Worm (Caenorhabditis elegans): ENCODE results near the gene pqn-75.

Gene pqn-75

ce11 chrIV:4024159-4025004 is 47.7 kb upstream of the pqn-75 start (continued):
- peak; percentile 29 for TF ChIP-seq lin-39 (tag; optimal IDR thresholded peaks at IDR 0.05)
- no peak for TF ChIP-seq tlp-1 (tag; optimal IDR thresholded peaks at IDR 0.05)
- TF ChIP-seq zag-1 (tag; optimal IDR thresholded peaks at IDR 0.05), result no peak
- peak; percentile 50 for TF ChIP-seq mep-1 (tag; optimal IDR thresholded peaks at IDR 0.05)
- no peak for TF ChIP-seq ceh-63 (GFP tag; optimal IDR thresholded peaks at IDR 0.05)
- no peak for TF ChIP-seq ceh-90 (tag; optimal IDR thresholded peaks at IDR 0.05)
- peak; percentile 48 to 79 for TF ChIP-seq lin-35 (GFP tag; optimal IDR thresholded peaks at IDR 0.05)
- peak; percentile 96 for TF ChIP-seq nhr-85 (tag)
- peak; percentile 31 for TF ChIP-seq irx-1 (tag; optimal IDR thresholded peaks at IDR 0.05)
- TF ChIP-seq lir-3 (tag; optimal IDR thresholded peaks at IDR 0.05; ENCODE audit: poor library complexity), result peak; percentile 30
- TF ChIP-seq grh-1 (GFP tag; IDR thresholded peaks at IDR 0.05), result peak; percentile 50
- peak; percentile 83 for TF ChIP-seq skn-1 (tag; optimal IDR thresholded peaks at IDR 0.05)
- TF ChIP-seq lin-14 (GFP tag; optimal IDR thresholded peaks at IDR 0.05), result peak; percentile 93
- TF ChIP-seq lsy-2 (tag; optimal IDR thresholded peaks at IDR 0.05), result peak; percentile 50 to 81
- peak; percentile 76 for TF ChIP-seq nhr-19 (GFP tag; conservative IDR thresholded peaks at IDR 0.05)
- TF ChIP-seq mef-2 (tag; optimal IDR thresholded peaks at IDR 0.05), result peak; percentile 58
- no peak for TF ChIP-seq nhr-76 (tag; optimal IDR thresholded peaks at IDR 0.05)

ce11 chrIV:4025923-4026322 is 46.2 kb upstream of the pqn-75 start:
- TF ChIP-seq nhr-28 (tag; optimal IDR thresholded peaks at IDR 0.05) (no peak), ces-1 (GFP tag; optimal IDR thresholded peaks at IDR 0.05) (no peak), unc-62 (GFP tag; optimal IDR thresholded peaks at IDR 0.05) (no peak), snu-23 (GFP tag; optimal IDR thresholded peaks at IDR 0.05) (peak; percentile 45), fkh-4 (tag; optimal IDR thresholded peaks at IDR 0.05; ENCODE audit: borderline replicate concordance) (no peak), sup-37 (GFP tag; optimal IDR thresholded peaks at IDR 0.05) (no peak), lin-15B (tag; optimal IDR thresholded peaks at IDR 0.05) (no peak), lin-14 (GFP tag; optimal IDR thresholded peaks at IDR 0.05) (peak; percentile 87), efl-3 (GFP tag; optimal IDR thresholded peaks at IDR 0.05) (no peak), lir-3 (tag; optimal IDR thresholded peaks at IDR 0.05; ENCODE audit: poor library complexity) (peak; percentile 0), C16A3.4 (tag; optimal IDR thresholded peaks at IDR 0.05) (no peak), nhr-47 (tag; optimal IDR thresholded peaks at IDR 0.05) (peak; percentile 71), pag-3 (tag; optimal IDR thresholded peaks at IDR 0.05; ENCODE audit: borderline replicate concordance, insufficient read depth) (no peak), dpl-1 (GFP tag; optimal IDR thresholded peaks at IDR 0.05) (peak in 2 of 3 experiments; percentile 15 to 19), F16B12.6 (tag; optimal IDR thresholded peaks at IDR 0.05) (no peak), efl-1 (optimal IDR thresholded peaks at IDR 0.05) (peak; percentile 1 to 14), efl-1 (GFP tag; optimal IDR thresholded peaks at IDR 0.05 in 1 of 2) (peak; percentile 25 to 91), hpl-2 (GFP tag; optimal IDR thresholded peaks at IDR 0.05) (no peak), mef-2 (tag; optimal IDR thresholded peaks at IDR 0.05) (no peak), nhr-90 (tag; optimal IDR thresholded peaks at IDR 0.05; ENCODE audit: poor library complexity) (peak; percentile 43), nhr-237 (tag; optimal IDR thresholded peaks at IDR 0.05) (no peak), elt-2 (tag; optimal IDR thresholded peaks at IDR 0.05) (no peak), nhr-77 (tag; optimal IDR thresholded peaks at IDR 0.05) (no peak), sox-4 (tag; optimal IDR thresholded peaks at IDR 0.05) (no peak), aha-1 (tag; optimal IDR thresholded peaks at IDR 0.05) (peak; percentile 99), pax-3 (tag; optimal IDR thresholded peaks at IDR 0.05) (peak; percentile 67), egl-27 (tag; optimal IDR thresholded peaks at IDR 0.05) (no peak), ceh-82 (tag; optimal IDR thresholded peaks at IDR 0.05) (peak in 1 of 3 experiments; percentile 38), ama-1 (optimal IDR thresholded peaks at IDR 0.05) (no peak), fkh-8 (tag; optimal IDR thresholded peaks at IDR 0.05) (peak; percentile 73), nhr-71 (tag; optimal IDR thresholded peaks at IDR 0.05) (peak; percentile 82), ceh-88 (GFP tag; IDR thresholded peaks at IDR 0.05) (no peak), fos-1 (tag; optimal IDR thresholded peaks at IDR 0.05) (no peak), blmp-1 (tag; optimal IDR thresholded peaks at IDR 0.05) (peak; percentile 4), ets-5 (GFP tag; IDR thresholded peaks at IDR 0.05) (no peak), nhr-76 (tag; optimal IDR thresholded peaks at IDR 0.05) (no peak), hlh-4 (tag; optimal IDR thresholded peaks at IDR 0.05) (no peak), dsc-1 (tag; optimal IDR thresholded peaks at IDR 0.05) (peak; percentile 30)
